Worm (Caenorhabditis elegans) whole organism, L1 larva: ENCODE data around the gene F54F2.6.

Experiments used
- dpl-1 ChIP-seq, 3 experiments: fragments of 150-350 bp in 2 of 3; sonication (generic microtip) in 1 of 3; optimal IDR thresholded peaks; 2 replicates each; lab custom pipeline; 2014 to 2017; ENCODE audit warnings: missing biosample characterization in 3 of 3, missing genetic modification characterization in 3 of 3, missing genetic modification reagents in 3 of 3
- elt-2 ChIP-seq: sonication (generic microtip); optimal IDR thresholded peaks from 2 replicates; lab custom pipeline; 2016; ENCODE audit warnings: missing genetic modification characterization, mild to moderate bottlenecking, inconsistent platforms, missing compliant biosample characterization, missing genetic modification reagents
- tbx-2 ChIP-seq: sonication (generic microtip); optimal IDR thresholded peaks from 2 replicates; lab custom pipeline; 2016; ENCODE audit warnings: missing genetic modification characterization, missing compliant biosample characterization

DNA sequence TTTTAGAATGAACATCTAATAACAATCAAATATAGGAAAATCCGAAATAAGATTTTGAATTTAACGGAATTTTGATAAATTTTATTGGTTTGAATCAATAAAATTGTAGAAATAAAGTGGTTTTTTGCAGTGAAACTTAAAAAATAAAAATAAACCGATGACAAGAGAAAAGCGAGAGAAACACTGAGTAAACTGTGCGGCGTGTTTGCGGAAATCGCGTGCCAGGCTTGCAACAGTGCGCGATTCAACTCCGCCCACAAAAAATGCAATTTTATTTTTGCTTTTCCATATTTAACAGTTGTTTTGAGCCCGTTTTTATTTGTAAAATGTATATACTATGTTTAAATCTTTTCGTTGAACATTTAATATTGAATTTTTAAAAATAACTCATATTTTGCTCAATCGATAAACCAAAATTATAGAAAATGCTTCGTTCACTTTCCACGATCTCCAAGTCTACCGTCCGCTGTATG lies 32.6 kb downstream of the F54F2.6 start, which contains the start of gene mtss-1:
- no peak for TF ChIP-seq elt-2
- peak; percentile 68 for TF ChIP-seq tbx-2
- TF ChIP-seq dpl-1 (GFP tag; optimal IDR thresholded peaks at IDR 0.05; lab: Kevin White, UChicago): peak; percentile 11 to 59 (median 56)
